Fruit fly (Drosophila melanogaster) whole organism, embryonic: ENCODE data around the gene enc.
A peak's percentile ranks its signal among the peaks of the same experiment; 100 is the strongest.

Source experiments
- Awh ChIP-seq: fragments of 200-800 bp; sonication (Bioruptor generic); IDR thresholded peaks from 2 replicates; pipeline ENCODE4, ENCODE4 v1.3.6; 2022; ENCODE audit warnings: missing biosample characterization, missing genetic modification characterization
- CG10267 ChIP-seq: fragments of 200-800 bp; sonication (Bioruptor generic); optimal IDR thresholded peaks from 2 replicates; lab custom pipeline; 2018; ENCODE audit warnings: missing biosample characterization, mild to moderate bottlenecking, missing genetic modification characterization, moderate library complexity
- CG11085 ChIP-seq: fragments of 200-800 bp; sonication (Bioruptor generic); IDR thresholded peaks from 2 replicates; pipeline ENCODE4 v1.3.6; 2022; ENCODE audit warnings: missing biosample characterization, missing genetic modification characterization
- CG12155 ChIP-seq: fragments of 200-800 bp; sonication (Bioruptor generic); optimal IDR thresholded peaks from 3 replicates; lab custom pipeline; 2016; ENCODE audit warnings: missing biosample characterization, missing genetic modification characterization
- CG12299 ChIP-seq: fragments of 200-800 bp; sonication (Bioruptor generic); optimal IDR thresholded peaks from 2 replicates; lab custom pipeline; 2018; ENCODE audit warnings: missing biosample characterization, mild to moderate bottlenecking, missing genetic modification characterization
- CG12659 ChIP-seq: fragments of 200-800 bp; sonication (Bioruptor generic); optimal IDR thresholded peaks from 3 replicates; lab custom pipeline; 2017; ENCODE audit warnings: mild to moderate bottlenecking, missing biosample characterization, missing genetic modification reagents, missing genetic modification characterization
- CG12942 ChIP-seq: fragments of 200-800 bp; sonication (Bioruptor generic); optimal IDR thresholded peaks from 3 replicates; lab custom pipeline; 2016; ENCODE audit warnings: missing biosample characterization, missing genetic modification characterization
- CG13775 ChIP-seq: fragments of 200-800 bp; sonication (Bioruptor generic); optimal IDR thresholded peaks from 3 replicates; lab custom pipeline; 2017; ENCODE audit warnings: missing biosample characterization, mild to moderate bottlenecking, missing genetic modification characterization
- CG14014 ChIP-seq: fragments of 200-800 bp; sonication (Bioruptor generic); IDR thresholded peaks from 2 replicates; pipeline ENCODE4 v1.3.6; 2022; ENCODE audit warnings: missing biosample characterization, missing genetic modification characterization
- CG15514 ChIP-seq: fragments of 200-800 bp; sonication (Bioruptor generic); optimal IDR thresholded peaks from 3 replicates; lab custom pipeline; 2017; ENCODE audit warnings: missing biosample characterization, missing genetic modification characterization, mild to moderate bottlenecking, moderate library complexity, missing genetic modification reagents
- CG17359 ChIP-seq: fragments of 200-800 bp; sonication (Bioruptor generic); optimal IDR thresholded peaks from 3 replicates; lab custom pipeline; 2018; ENCODE audit warnings: missing biosample characterization, mild to moderate bottlenecking, missing genetic modification characterization, moderate library complexity
- CG17361 ChIP-seq: fragments of 200-800 bp; sonication (Bioruptor generic); IDR thresholded peaks from 3 replicates; pipeline ENCODE4 v1.3.6; 2022; ENCODE audit warnings: missing biosample characterization, missing genetic modification characterization
- CG17802 ChIP-seq: fragments of 200-800 bp; sonication (Bioruptor generic); optimal IDR thresholded peaks from 2 replicates; lab custom pipeline; 2018; ENCODE audit warnings: missing biosample characterization, mild to moderate bottlenecking, missing genetic modification characterization, moderate library complexity
- CG17829 ChIP-seq: fragments of 200-800 bp; optimal IDR thresholded peaks from 2 replicates; lab custom pipeline; 2019; ENCODE audit warnings: missing biosample characterization, mild to moderate bottlenecking, missing genetic modification characterization, moderate library complexity
- CG1792 ChIP-seq: fragments of 200-800 bp; sonication (Bioruptor generic); optimal IDR thresholded peaks from 2 replicates; lab custom pipeline; 2016; ENCODE audit warnings: missing biosample characterization, missing genetic modification characterization
- CG2678 ChIP-seq: fragments of 200-800 bp; sonication (Bioruptor generic); optimal IDR thresholded peaks from 3 replicates; lab custom pipeline; 2019; ENCODE audit warnings: missing biosample characterization, mild to moderate bottlenecking, missing genetic modification characterization, moderate library complexity
- CG32532 ChIP-seq: fragments of 200-800 bp; sonication (Bioruptor generic); IDR thresholded peaks from 2 replicates; pipeline ENCODE4 v1.3.6; 2022; ENCODE audit warnings: missing biosample characterization, missing genetic modification characterization
- CG3838 ChIP-seq: fragments of 200-800 bp; sonication (Bioruptor generic); optimal IDR thresholded peaks from 3 replicates; lab custom pipeline; 2016; ENCODE audit warnings: missing biosample characterization, missing genetic modification characterization
- CG42726 ChIP-seq: fragments of 200-800 bp; sonication (Bioruptor generic); IDR thresholded peaks from 2 replicates; pipeline ENCODE4 v1.3.6; 2022; ENCODE audit warnings: missing biosample characterization, missing genetic modification characterization; ENCODE audit not compliant: partially characterized antibody
- CG43689 ChIP-seq: fragments of 200-800 bp; sonication (Bioruptor generic); IDR thresholded peaks from 2 replicates; pipeline ENCODE4 v1.3.6; 2022; ENCODE audit warnings: missing biosample characterization, missing genetic modification characterization
- CG8290 ChIP-seq, 3 experiments: fragments of 200-800 bp; sonication (Bioruptor generic); optimal IDR thresholded peaks; 2 replicates each; lab custom pipeline; 2016 to 2019; ENCODE audit warnings: missing biosample characterization in 3 of 3, missing genetic modification characterization in 3 of 3, mild to moderate bottlenecking in 2 of 3, moderate library complexity in 1 of 3
- Dfd ChIP-seq, 2 experiments: fragments of >200 bp; optimal IDR thresholded peaks; 2 replicates each; lab custom pipeline; 2017; ENCODE audit warnings: missing biosample characterization in 2 of 2, missing genetic modification characterization in 2 of 2
- GATAe ChIP-seq: fragments of 200-800 bp; sonication (Bioruptor generic); conservative IDR thresholded peaks from 2 replicates; pipeline ENCODE4 v1.3.6; 2022; ENCODE audit warnings: missing biosample characterization, missing genetic modification characterization
- HmgD ChIP-seq: fragments of 200-800 bp; sonication (Bioruptor generic); optimal IDR thresholded peaks from 3 replicates; lab custom pipeline; 2016; ENCODE audit warnings: missing biosample characterization, missing genetic modification characterization
- MBD-R2 ChIP-seq: fragments of 200-800 bp; sonication (Bioruptor generic); IDR thresholded peaks from 2 replicates; pipeline ENCODE4 v1.3.6; 2022; ENCODE audit warnings: missing biosample characterization, missing genetic modification characterization
- Med ChIP-seq: fragments of 200-800 bp; sonication (Bioruptor generic); peaks from one replicate; lab custom pipeline; 2016; ENCODE audit warnings: missing biosample characterization, missing genetic modification characterization, mild to moderate bottlenecking, inconsistent platforms, moderate library complexity
- Mrtf ChIP-seq: fragments of 200-800 bp; sonication (Bioruptor generic); IDR thresholded peaks from 3 replicates; pipeline ENCODE4 v1.3.6; 2022; ENCODE audit warnings: missing biosample characterization, missing genetic modification characterization
- Pdp1 ChIP-seq, 2 experiments: fragments of 200-800 bp; sonication (Bioruptor generic); optimal IDR thresholded peaks; 3 replicates each; lab custom pipeline; 2016; ENCODE audit warnings: missing biosample characterization in 2 of 2, missing genetic modification characterization in 2 of 2, mild to moderate bottlenecking in 1 of 2, moderate library complexity in 1 of 2
- Xbp1 ChIP-seq: fragments of 200-800 bp; sonication (Bioruptor generic); optimal IDR thresholded peaks from 3 replicates; lab custom pipeline; 2016; ENCODE audit warnings: missing biosample characterization, mild to moderate bottlenecking, missing genetic modification characterization
- bowl ChIP-seq: fragments of 200-800 bp; sonication (Bioruptor generic); IDR thresholded peaks from 2 replicates; pipeline ENCODE4 v1.3.6; 2022; ENCODE audit warnings: missing biosample characterization, missing genetic modification characterization
- btn ChIP-seq: fragments of 200-800 bp; sonication (Bioruptor generic); optimal IDR thresholded peaks from 2 replicates; lab custom pipeline; 2016; ENCODE audit warnings: missing biosample characterization, missing genetic modification characterization
- corto ChIP-seq: fragments of 200-800 bp; sonication (Bioruptor generic); optimal IDR thresholded peaks from 2 replicates; lab custom pipeline; 2016; ENCODE audit warnings: missing biosample characterization, mild to moderate bottlenecking, missing genetic modification characterization, moderate library complexity
- crc ChIP-seq: fragments of 200-800 bp; sonication (Bioruptor generic); optimal IDR thresholded peaks from 2 replicates; lab custom pipeline; 2016; ENCODE audit warnings: missing biosample characterization, missing genetic modification characterization
- dpn ChIP-seq, 2 experiments: fragments of 200-800 bp; sonication (Bioruptor generic); optimal IDR thresholded peaks; 3 replicates each; lab custom pipeline; 2016; ENCODE audit warnings: missing biosample characterization in 2 of 2, missing genetic modification characterization in 2 of 2
- eve ChIP-seq, 2 experiments: fragments of >200 bp; optimal IDR thresholded peaks; 2 replicates each; lab custom pipeline; 2017; ENCODE audit warnings: missing biosample characterization in 2 of 2, missing genetic modification characterization in 2 of 2
- gce ChIP-seq: fragments of 200-800 bp; sonication (Bioruptor generic); IDR thresholded peaks from 3 replicates; pipeline ENCODE4 v1.3.6; 2022; ENCODE audit warnings: missing biosample characterization, missing genetic modification characterization
- gem ChIP-seq: fragments of 200-800 bp; sonication (Bioruptor generic); optimal IDR thresholded peaks from 2 replicates; lab custom pipeline; 2019; ENCODE audit warnings: missing biosample characterization, mild to moderate bottlenecking, missing genetic modification characterization, moderate library complexity
- grau ChIP-seq: fragments of 200-800 bp; optimal IDR thresholded peaks from 3 replicates; lab custom pipeline; 2019; ENCODE audit warnings: missing biosample characterization, mild to moderate bottlenecking, missing genetic modification characterization, moderate library complexity
- hb ChIP-seq: fragments of 200-800 bp; sonication (Bioruptor generic); IDR thresholded peaks from 3 replicates; pipeline ENCODE4 v1.3.6; 2022; ENCODE audit warnings: missing biosample characterization, missing genetic modification characterization; ENCODE audit not compliant: partially characterized antibody
- lab ChIP-seq: fragments of 200-800 bp; sonication (Bioruptor generic); optimal IDR thresholded peaks from 3 replicates; lab custom pipeline; 2017; ENCODE audit warnings: missing biosample characterization, missing genetic modification characterization, mild to moderate bottlenecking, moderate library complexity, missing genetic modification reagents
- repo ChIP-seq: fragments of 200-800 bp; sonication (Bioruptor generic); optimal IDR thresholded peaks from 2 replicates; lab custom pipeline; 2016; ENCODE audit warnings: missing biosample characterization, missing genetic modification characterization
- sc ChIP-seq, 3 experiments: fragments of >200 bp in 2 of 3; fragments of 200-800 bp in 1 of 3; sonication (Bioruptor generic) in 1 of 3; optimal IDR thresholded peaks; 2 replicates in 2 of 3; 3 replicates in 1 of 3; lab custom pipeline; 2017; ENCODE audit warnings: mild to moderate bottlenecking in 1 of 3, missing biosample characterization in 1 of 3, missing genetic modification characterization in 1 of 3, missing genetic modification reagents in 1 of 3
- sens ChIP-seq: fragments of 200-800 bp; sonication (Bioruptor generic); peaks from one replicate; lab custom pipeline; 2016; ENCODE audit warnings: missing biosample characterization, missing genetic modification characterization
- sens-2 ChIP-seq: fragments of 200-800 bp; sonication (Bioruptor generic); IDR thresholded peaks from 2 replicates; pipeline ENCODE4 v1.3.6; 2022; ENCODE audit warnings: missing biosample characterization, missing genetic modification characterization
- sisA ChIP-seq: fragments of 200-800 bp; sonication (Bioruptor generic); IDR thresholded peaks from 2 replicates; pipeline ENCODE4 v1.3.6; 2022; ENCODE audit warnings: missing biosample characterization, missing genetic modification characterization
- tgo ChIP-seq: fragments of 200-800 bp; sonication (Bioruptor generic); IDR thresholded peaks from 3 replicates; pipeline ENCODE4 v1.3.6; 2022; ENCODE audit warnings: missing biosample characterization, missing genetic modification characterization
- usp ChIP-seq: fragments of >200 bp; optimal IDR thresholded peaks from 2 replicates; lab custom pipeline; 2017; ENCODE audit warnings: missing biosample characterization, missing genetic modification characterization
- zfh1 ChIP-seq: fragments of 200-800 bp; sonication (Bioruptor generic); IDR thresholded peaks from 3 replicates; pipeline ENCODE4 v1.3.6; 2022; ENCODE audit warnings: missing biosample characterization, missing genetic modification characterization

Gene enc

DNA sequence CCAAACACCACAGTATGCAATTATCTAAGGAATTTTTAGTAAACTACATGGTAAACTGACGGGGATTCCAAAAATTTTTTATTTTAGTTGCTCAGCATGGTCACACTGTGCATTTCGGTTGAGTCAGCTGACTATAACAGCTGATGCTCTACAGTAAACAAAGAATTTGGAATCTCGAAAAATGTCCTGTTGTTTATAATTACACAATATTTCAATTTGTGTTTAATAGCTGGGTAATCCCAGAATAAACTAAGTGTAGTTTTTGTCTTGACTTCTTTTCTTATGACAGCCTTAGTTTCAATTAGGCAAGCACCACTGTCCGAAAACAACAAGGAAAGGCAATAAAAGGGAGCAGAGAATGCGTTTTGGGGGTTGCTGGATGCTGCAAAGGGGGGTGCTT lies 32.8 kb upstream of the enc start (continued):
- TF ChIP-seq sisA (GFP tag; lab: Robert Waterston, UW): peak; percentile 48; the same call in 1 of the 2 replicates
- peak; percentile 10 for TF ChIP-seq sens (GFP tag; lab: Kevin White, UChicago)
- TF ChIP-seq CG15514 (GFP tag; lab: Kevin White, UChicago): peak; percentile 11
- TF ChIP-seq CG2678 (tag; lab: Kevin White, UChicago): peak; percentile 19
- TF ChIP-seq hb: no peak
- TF ChIP-seq sc (optimal IDR thresholded peaks at IDR 0.05; lab: Kevin White, UChicago): no peak
- peak; percentile 13 for TF ChIP-seq sc (GFP tag; optimal IDR thresholded peaks at IDR 0.05; lab: Kevin White, UChicago)
- TF ChIP-seq CG17802 (tag; lab: Kevin White, UChicago): no peak
- peak in 1 of 2 experiments; percentile 3 for TF ChIP-seq eve (GFP tag; optimal IDR thresholded peaks at IDR 0.05; lab: Kevin White, UChicago)
- no peak for TF ChIP-seq CG11085
- peak; percentile 13 for TF ChIP-seq CG17359 (tag; lab: Kevin White, UChicago)
- peak; percentile 38; the same call in 1 of the 2 replicates for TF ChIP-seq CG32532
- TF ChIP-seq usp: no peak
- TF ChIP-seq grau (tag; lab: Kevin White, UChicago): peak; percentile 87
- TF ChIP-seq CG10267 (tag; lab: Kevin White, UChicago): no peak
- no peak for TF ChIP-seq crc (GFP tag; lab: Kevin White, UChicago)
- TF ChIP-seq CG12659 (GFP tag; lab: Kevin White, UChicago): no peak
- 0 out of 3 replicates have a peak, but pooled peaks have one; percentile 46 for TF ChIP-seq gce (GFP tag; lab: Robert Waterston, UW)
- TF ChIP-seq GATAe: no peak
- peak; percentile 12 for TF ChIP-seq lab (GFP tag; lab: Kevin White, UChicago)
- peak; percentile 78 for TF ChIP-seq Med (GFP tag; lab: Kevin White, UChicago)

DNA sequence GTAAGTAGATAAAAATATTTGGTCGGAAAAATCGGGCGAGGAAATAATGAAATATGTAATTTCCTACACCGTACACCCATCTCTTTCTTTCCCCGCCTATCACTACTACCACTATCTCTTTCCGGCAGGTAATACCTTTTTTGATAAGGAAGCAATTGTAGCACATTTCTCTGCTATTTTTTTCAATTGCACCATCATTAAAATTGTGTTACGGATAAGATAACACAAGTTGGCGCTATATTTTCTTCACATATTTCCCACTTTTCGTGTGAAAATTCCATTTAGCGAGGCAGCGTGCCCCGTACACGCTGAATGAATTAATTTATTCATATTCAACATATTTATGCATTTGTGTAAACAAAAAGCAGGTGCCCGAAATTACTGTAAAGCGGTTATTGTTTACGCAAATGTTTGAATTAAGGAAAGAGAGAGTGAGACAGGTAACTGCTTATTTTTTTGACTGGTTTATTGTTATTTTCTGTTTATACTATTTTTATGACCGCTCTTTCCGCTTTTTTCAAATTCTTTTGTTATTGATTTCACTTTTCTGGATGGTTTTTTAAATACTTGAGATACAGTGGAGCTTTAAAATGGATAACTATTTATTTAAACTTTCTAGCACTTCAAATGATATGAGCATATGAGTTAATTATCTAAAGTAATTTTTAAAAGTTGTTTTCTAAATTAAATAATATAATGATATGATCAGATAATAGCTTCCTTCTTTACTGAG lies 32.0 kb upstream of the enc start:
- TF ChIP-seq CG12155 (GFP tag; lab: Kevin White, UChicago) (peak; percentile 49), CG14014 (GFP tag; lab: Robert Waterston, UW) (peak; percentile 53; the same call in 1 of the 2 replicates), repo (GFP tag; lab: Kevin White, UChicago) (no peak), gem (peak; percentile 82), CG3838 (GFP tag; lab: Kevin White, UChicago) (no peak), CG12299 (no peak), Dfd (GFP tag; optimal IDR thresholded peaks at IDR 0.05; lab: Kevin White, UChicago) (no peak), zfh1 (GFP tag; lab: Robert Waterston, UW) (no peak), CG8290 (GFP tag; optimal IDR thresholded peaks at IDR 0.05; lab: Kevin White, UChicago) (no peak), CG8290 (tag; optimal IDR thresholded peaks at IDR 0.05; lab: Kevin White, UChicago) (no peak), CG13775 (GFP tag; lab: Kevin White, UChicago) (peak; percentile 28), Mrtf (GFP tag; lab: Robert Waterston, UW) (peak; percentile 27; the same call in 1 of the 3 replicates), Awh (GFP tag; lab: Robert Waterston, UW) (peak; percentile 46; the same call in 1 of the 2 replicates), Xbp1 (GFP tag; lab: Kevin White, UChicago) (peak; percentile 51), CG17361 (GFP tag; lab: Robert Waterston, UW) (no peak), HmgD (no peak), eve (GFP tag; optimal IDR thresholded peaks at IDR 0.05; lab: Kevin White, UChicago) (peak in 1 of 2 experiments; percentile 66), CG17829 (peak; percentile 50), dpn (GFP tag; optimal IDR thresholded peaks at IDR 0.05; lab: Kevin White, UChicago) (peak in 1 of 2 experiments; percentile 38), CG12942 (GFP tag; lab: Kevin White, UChicago) (no peak), btn (GFP tag; lab: Kevin White, UChicago) (no peak), sens-2 (GFP tag; lab: Robert Waterston, UW) (no peak), CG1792 (GFP tag; lab: Kevin White, UChicago) (no peak), tgo (peak; percentile 58), hb (no peak), corto (no peak), CG43689 (no peak), MBD-R2 (GFP tag; lab: Robert Waterston, UW) (peak; percentile 21; the same call in 1 of the 2 replicates), Pdp1 (GFP tag; optimal IDR thresholded peaks at IDR 0.05; lab: Kevin White, UChicago) (peak in 1 of 2 experiments; percentile 8), bowl (no peak), CG42726 (GFP tag; lab: Robert Waterston, UW) (no peak)
